Worm (Caenorhabditis elegans) whole organism, L2 larva: Measurements from ENCODE around the gene pag-3.

Experiments
- C34F6.9 ChIP-seq: fragments of 150-350 bp; optimal IDR thresholded peaks from 2 replicates; lab custom pipeline; 2014; ENCODE audit warnings: missing biosample characterization, missing genetic modification characterization
- F13H6.1 ChIP-seq: sonication (generic microtip); optimal IDR thresholded peaks from 2 replicates; lab custom pipeline; 2016; ENCODE audit warnings: missing genetic modification characterization, missing compliant biosample characterization
- R02D3.7 ChIP-seq: fragments of 150-350 bp; optimal IDR thresholded peaks from 2 replicates; lab custom pipeline; 2014; ENCODE audit warnings: missing biosample characterization, missing genetic modification characterization
- Y55F3AM.14 ChIP-seq: fragments of 200-800 bp; sonication (Bioruptor generic); optimal IDR thresholded peaks from 2 replicates; lab custom pipeline; 2018; ENCODE audit warnings: mild to moderate bottlenecking, missing genetic modification characterization, missing compliant biosample characterization
- ZK546.5 ChIP-seq: sonication (generic microtip); optimal IDR thresholded peaks from 2 replicates; lab custom pipeline; 2017; ENCODE audit warnings: missing biosample characterization, missing genetic modification characterization
- alr-1 ChIP-seq: fragments of 150-350 bp; optimal IDR thresholded peaks from 2 replicates; lab custom pipeline; 2014; ENCODE audit warnings: missing biosample characterization, missing genetic modification characterization
- aly-2 ChIP-seq: fragments of 150-350 bp; optimal IDR thresholded peaks from 2 replicates; lab custom pipeline; 2014; ENCODE audit warnings: missing biosample characterization, missing genetic modification characterization
- blmp-1 ChIP-seq: sonication (generic microtip); optimal IDR thresholded peaks from 2 replicates; lab custom pipeline; 2017; ENCODE audit warnings: missing genetic modification characterization, mild to moderate bottlenecking, missing compliant biosample characterization, antibody characterized with exemption, moderate library complexity; ENCODE audit not compliant: insufficient read depth
- ceh-16 ChIP-seq: fragments of 150-350 bp; optimal IDR thresholded peaks from 2 replicates; lab custom pipeline; 2014; ENCODE audit warnings: missing biosample characterization, missing genetic modification characterization
- ceh-82 ChIP-seq: fragments of 150-350 bp; optimal IDR thresholded peaks from 2 replicates; lab custom pipeline; 2014; ENCODE audit warnings: missing biosample characterization, missing genetic modification characterization
- crh-2 ChIP-seq: sonication (generic microtip); optimal IDR thresholded peaks from 2 replicates; lab custom pipeline; 2017; ENCODE audit warnings: missing biosample characterization, missing genetic modification characterization
- dmd-4 ChIP-seq: sonication (generic microtip); optimal IDR thresholded peaks from 2 replicates; lab custom pipeline; 2017; ENCODE audit warnings: missing biosample characterization, missing genetic modification characterization
- egl-27 ChIP-seq: sonication (generic microtip); optimal IDR thresholded peaks from 3 replicates; lab custom pipeline; 2017; ENCODE audit warnings: missing biosample characterization, missing genetic modification reagents, missing genetic modification characterization
- elt-1 ChIP-seq: fragments of 150-350 bp; optimal IDR thresholded peaks from 2 replicates; lab custom pipeline; 2014; ENCODE audit warnings: missing biosample characterization, missing genetic modification characterization
- fos-1 ChIP-seq: fragments of 150-350 bp; optimal IDR thresholded peaks from 2 replicates; lab custom pipeline; 2014; ENCODE audit warnings: missing biosample characterization, missing genetic modification characterization
- lin-13 ChIP-seq: fragments of 150-350 bp; optimal IDR thresholded peaks from 2 replicates; lab custom pipeline; 2014; ENCODE audit warnings: missing biosample characterization, missing genetic modification reagents, missing genetic modification characterization
- lin-39 ChIP-seq: fragments of 150-350 bp; optimal IDR thresholded peaks from 2 replicates; lab custom pipeline; 2014; ENCODE audit warnings: missing biosample characterization, missing genetic modification reagents, missing genetic modification characterization
- lsy-2 ChIP-seq, 2 experiments: fragments of 150-350 bp in 1 of 2; sonication (generic microtip) in 1 of 2; optimal IDR thresholded peaks; 2 replicates each; lab custom pipeline; 2014 to 2017; ENCODE audit warnings: missing biosample characterization in 2 of 2, missing genetic modification characterization in 2 of 2
- mab-5 ChIP-seq: fragments of 150-350 bp; optimal IDR thresholded peaks from 2 replicates; lab custom pipeline; 2014; ENCODE audit warnings: missing biosample characterization, missing genetic modification characterization
- mbf-1 ChIP-seq: sonication (generic microtip); optimal IDR thresholded peaks from 2 replicates; lab custom pipeline; 2017; ENCODE audit warnings: missing biosample characterization, missing genetic modification characterization
- mdl-1 ChIP-seq, 2 experiments: fragments of 150-350 bp in 1 of 2; sonication (generic microtip) in 1 of 2; optimal IDR thresholded peaks; 2 replicates each; lab custom pipeline; 2017; ENCODE audit warnings: missing biosample characterization in 2 of 2, missing genetic modification characterization in 2 of 2
- nhr-11 ChIP-seq: fragments of 150-350 bp; optimal IDR thresholded peaks from 2 replicates; lab custom pipeline; 2014; ENCODE audit warnings: missing biosample characterization, missing genetic modification characterization
- nhr-12 ChIP-seq: fragments of 150-350 bp; optimal IDR thresholded peaks from 2 replicates; lab custom pipeline; 2014; ENCODE audit warnings: missing biosample characterization, missing genetic modification characterization
- nhr-129 ChIP-seq: fragments of 150-350 bp; optimal IDR thresholded peaks from 2 replicates; lab custom pipeline; 2014; ENCODE audit warnings: missing biosample characterization, missing genetic modification characterization
- nhr-21 ChIP-seq: fragments of 150-350 bp; optimal IDR thresholded peaks from 2 replicates; lab custom pipeline; 2014; ENCODE audit warnings: missing biosample characterization, missing genetic modification characterization
- nhr-23 ChIP-seq: fragments of 150-350 bp; optimal IDR thresholded peaks from 2 replicates; lab custom pipeline; 2014; ENCODE audit warnings: missing biosample characterization, missing genetic modification reagents, missing genetic modification characterization
- nhr-237 ChIP-seq: fragments of 150-350 bp; optimal IDR thresholded peaks from 2 replicates; lab custom pipeline; 2014; ENCODE audit warnings: missing biosample characterization, missing genetic modification characterization
- nhr-25 ChIP-seq: fragments of 150-350 bp; sonication (generic microtip); optimal IDR thresholded peaks from 3 replicates; lab custom pipeline; 2014; ENCODE audit warnings: missing biosample characterization, missing genetic modification characterization
- nhr-77 ChIP-seq: fragments of 150-350 bp; optimal IDR thresholded peaks from 2 replicates; lab custom pipeline; 2014; ENCODE audit warnings: missing biosample characterization, missing genetic modification characterization
- peb-1 ChIP-seq: fragments of 150-350 bp; optimal IDR thresholded peaks from 2 replicates; lab custom pipeline; 2014; ENCODE audit warnings: missing biosample characterization, missing genetic modification characterization
- skn-1 ChIP-seq: sonication (generic microtip); optimal IDR thresholded peaks from 2 replicates; lab custom pipeline; 2017; ENCODE audit warnings: missing biosample characterization, missing genetic modification characterization
- sma-9 ChIP-seq, 2 experiments: fragments of 150-350 bp in 1 of 2; sonication (generic microtip) in 1 of 2; optimal IDR thresholded peaks; 2 replicates each; lab custom pipeline; 2014 to 2016; ENCODE audit warnings: missing genetic modification characterization in 2 of 2, mild to moderate bottlenecking in 1 of 2, missing biosample characterization in 1 of 2, missing compliant biosample characterization in 1 of 2, missing genetic modification reagents in 1 of 2, moderate library complexity in 1 of 2
- snpc-4 ChIP-seq: fragments of 150-350 bp; optimal IDR thresholded peaks from 2 replicates; lab custom pipeline; 2014; ENCODE audit warnings: missing biosample characterization, missing genetic modification characterization
- unc-39 ChIP-seq: fragments of 150-350 bp; optimal IDR thresholded peaks from 2 replicates; lab custom pipeline; 2014; ENCODE audit warnings: missing biosample characterization, missing genetic modification characterization
- unc-55 ChIP-seq: fragments of 150-350 bp; sonication (generic microtip); optimal IDR thresholded peaks from 3 replicates; lab custom pipeline; 2014; ENCODE audit warnings: missing biosample characterization, missing genetic modification reagents, missing genetic modification characterization
- ztf-1 ChIP-seq: fragments of 200-800 bp; sonication (Bioruptor generic); conservative IDR thresholded peaks from 2 replicates; pipeline ENCODE4 v1.3.6; 2022; ENCODE audit warnings: missing genetic modification characterization, missing compliant biosample characterization
- ztf-11 ChIP-seq: sonication (generic microtip); optimal IDR thresholded peaks from 2 replicates; lab custom pipeline; 2017; ENCODE audit warnings: missing biosample characterization, missing genetic modification characterization
- ztf-4 ChIP-seq: fragments of 150-350 bp; optimal IDR thresholded peaks from 2 replicates; lab custom pipeline; 2014; ENCODE audit warnings: missing biosample characterization, missing genetic modification characterization

pag-3 gene

DNA sequence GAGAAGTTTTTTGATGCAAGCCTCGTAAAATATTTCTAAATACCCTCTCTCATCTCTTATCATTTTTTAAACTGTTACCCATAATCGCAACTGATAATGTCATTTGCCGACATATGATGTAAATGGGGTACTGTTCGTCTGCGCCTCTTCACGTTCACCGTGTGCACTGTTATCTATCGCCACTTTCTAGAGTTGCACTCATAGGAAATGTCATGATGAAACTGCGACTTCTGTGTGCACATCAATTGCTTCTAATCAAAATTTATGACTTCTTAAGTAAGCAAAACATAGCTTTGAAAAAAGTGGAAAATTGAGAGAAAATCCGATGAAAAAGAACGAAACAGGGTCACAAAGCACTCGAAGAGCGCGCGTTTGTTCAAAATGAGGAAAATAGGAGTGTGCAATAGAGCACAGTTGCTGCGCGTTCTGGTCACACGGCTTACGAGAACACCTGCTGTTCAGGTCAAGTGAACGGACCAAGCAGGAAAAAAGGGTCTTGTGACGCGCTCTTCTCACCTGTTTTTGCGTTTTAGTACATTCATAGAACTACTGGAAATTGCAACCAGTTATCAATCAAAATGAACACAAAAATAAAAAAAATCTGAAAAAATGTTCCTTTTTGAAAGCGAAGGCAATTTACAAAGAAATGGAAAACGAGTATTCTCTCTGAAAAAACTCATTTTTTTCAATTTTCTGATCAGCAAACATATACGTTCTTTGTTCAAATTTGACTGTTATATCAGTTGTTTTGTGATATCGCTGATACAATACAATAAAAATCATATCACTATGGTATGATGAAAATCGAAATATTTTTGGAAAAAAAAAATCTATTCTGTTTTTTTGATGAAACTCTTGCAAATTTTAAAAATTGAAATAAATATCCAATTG is 7.7 kb downstream of the pag-3 start (continued):
- TF ChIP-seq ztf-11 (tag; lab: Kevin White, UChicago) (no peak), lin-39 (no peak), F13H6.1 (tag; lab: Kevin White, UChicago) (peak; percentile 49), alr-1 (tag; lab: Kevin White, UChicago) (no peak), nhr-12 (tag; lab: Kevin White, UChicago) (no peak), egl-27 (no peak), ztf-1 (no peak), ceh-82 (tag; lab: Kevin White, UChicago) (no peak), mab-5 (tag; lab: Kevin White, UChicago) (no peak), nhr-129 (tag; lab: Kevin White, UChicago) (peak; percentile 99), elt-1 (tag; lab: Kevin White, UChicago) (no peak), blmp-1 (tag; lab: Kevin White, UChicago) (no peak), dmd-4 (tag; lab: Kevin White, UChicago) (no peak), unc-39 (tag; lab: Kevin White, UChicago) (no peak), R02D3.7 (no peak), nhr-23 (tag; lab: Kevin White, UChicago) (no peak), mbf-1 (tag; lab: Kevin White, UChicago) (no peak), Y55F3AM.14 (no peak), lin-13 (no peak), sma-9 (GFP tag; optimal IDR thresholded peaks at IDR 0.05; lab: Kevin White, UChicago) (peak; percentile 53), sma-9 (tag; optimal IDR thresholded peaks at IDR 0.05; lab: Kevin White, UChicago) (no peak)
- TF ChIP-seq, all 48 proteins: peak for 13

DNA sequence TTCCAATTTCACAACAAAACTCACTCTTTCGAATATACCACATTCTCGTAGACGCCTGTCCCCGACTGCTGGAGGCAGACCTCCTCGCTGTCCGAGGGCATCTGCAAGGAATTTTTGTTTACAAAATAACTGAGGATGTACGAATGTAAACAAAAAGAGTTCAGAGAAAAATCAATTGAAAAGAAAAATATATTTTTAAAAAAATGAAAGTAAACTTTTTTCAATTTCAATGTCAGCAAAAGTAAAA is 8.3 kb downstream of the pag-3 start, which contains the start of gene mrp-5:
TSS of gene mrp-5 (minus strand) at position 101 of the 247 bp plus-strand sequence.
- TF ChIP-seq crh-2 (no peak), nhr-25 (no peak), nhr-11 (tag; lab: Kevin White, UChicago) (no peak), nhr-23 (tag; lab: Kevin White, UChicago) (no peak), ceh-82 (tag; lab: Kevin White, UChicago) (no peak), Y55F3AM.14 (no peak), snpc-4 (tag; lab: Kevin White, UChicago) (no peak), ztf-4 (no peak), F13H6.1 (tag; lab: Kevin White, UChicago) (no peak), ztf-11 (tag; lab: Kevin White, UChicago) (no peak), sma-9 (GFP tag; optimal IDR thresholded peaks at IDR 0.05; lab: Kevin White, UChicago) (no peak), sma-9 (tag; optimal IDR thresholded peaks at IDR 0.05; lab: Kevin White, UChicago) (no peak), unc-55 (no peak), ztf-1 (no peak), R02D3.7 (no peak), fos-1 (tag; lab: Kevin White, UChicago) (no peak), nhr-12 (tag; lab: Kevin White, UChicago) (no peak), lin-13 (no peak), mdl-1 (tag; optimal IDR thresholded peaks at IDR 0.05; lab: Kevin White, UChicago) (no peak), lin-39 (no peak)

DNA sequence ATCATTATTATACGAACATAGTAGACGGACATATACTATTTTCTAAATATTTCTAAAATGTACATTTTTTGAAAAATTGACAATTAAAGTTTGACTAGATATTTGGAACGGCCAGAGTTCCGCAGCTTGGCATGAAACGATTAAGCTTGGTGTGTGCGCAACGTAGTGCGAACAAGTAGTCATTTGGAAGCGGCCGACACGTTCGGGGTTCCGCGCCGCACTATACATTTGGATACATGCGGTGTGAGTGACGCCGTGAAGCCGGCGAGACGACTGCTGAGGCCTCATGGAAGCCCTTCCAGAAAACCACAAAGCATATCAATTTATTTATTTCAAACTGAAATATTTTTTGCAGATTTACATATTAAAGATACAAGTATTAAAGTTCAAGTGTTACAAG is 16.3 kb downstream of the pag-3 start:
- TF ChIP-seq peb-1 (tag; lab: Kevin White, UChicago): no peak
- no peak for TF ChIP-seq nhr-25
- peak; percentile 87 for TF ChIP-seq snpc-4 (tag; lab: Kevin White, UChicago)

DNA sequence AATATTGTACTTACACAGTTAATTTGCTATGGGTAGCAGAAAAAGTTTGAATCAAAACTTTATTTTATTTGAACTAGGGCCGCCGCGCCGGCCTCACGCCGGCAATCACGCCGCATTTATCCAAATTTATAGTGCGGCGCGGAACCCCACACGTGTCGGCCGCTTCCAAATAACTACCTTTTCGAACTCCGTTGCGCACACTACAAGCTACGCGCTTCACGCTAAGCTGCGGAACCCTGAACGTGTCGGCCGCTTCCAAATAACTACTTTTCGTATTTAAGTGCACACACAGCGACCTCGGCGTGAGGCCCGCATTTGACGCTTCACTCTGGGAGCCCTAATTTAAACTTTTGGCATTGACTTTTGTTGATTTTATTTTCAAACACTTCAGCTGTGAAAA is 23.0 kb downstream of the pag-3 start:
- TF ChIP-seq C34F6.9: no peak
- no peak for TF ChIP-seq nhr-12 (tag; lab: Kevin White, UChicago)
- TF ChIP-seq lsy-2 (tag; optimal IDR thresholded peaks at IDR 0.05; lab: Kevin White, UChicago): no peak
- TF ChIP-seq ZK546.5 (tag; lab: Kevin White, UChicago): no peak
- no peak for TF ChIP-seq nhr-21 (tag; lab: Kevin White, UChicago)
- TF ChIP-seq skn-1: no peak
- TF ChIP-seq ztf-11 (tag; lab: Kevin White, UChicago): no peak
- TF ChIP-seq ceh-16 (tag; lab: Kevin White, UChicago): no peak
- no peak for TF ChIP-seq aly-2
- TF ChIP-seq nhr-23 (tag; lab: Kevin White, UChicago): no peak
- no peak for TF ChIP-seq nhr-77 (tag; lab: Kevin White, UChicago)
- no peak for TF ChIP-seq R02D3.7
- no peak for TF ChIP-seq nhr-237 (tag; lab: Kevin White, UChicago)
- TF ChIP-seq mdl-1 (tag; optimal IDR thresholded peaks at IDR 0.05; lab: Kevin White, UChicago): no peak
- TF ChIP-seq mbf-1 (tag; lab: Kevin White, UChicago): no peak
- TF ChIP-seq peb-1 (tag; lab: Kevin White, UChicago): no peak
- no peak for TF ChIP-seq unc-39 (tag; lab: Kevin White, UChicago)
- TF ChIP-seq, all 48 proteins: peak for 0
